Fruit fly (Drosophila melanogaster): ENCODE measurements around the gene Jwa.
A peak's percentile ranks its signal among the peaks of the same experiment; 100 is the strongest.

Jwa gene

dm6 chr2L:18719583-18719982 is 14.1 kb upstream of the Jwa start:
- TF ChIP-seq CTCF (optimal IDR thresholded peaks at IDR 0.05): no peak
- no peak for TF ChIP-seq CG8478 (optimal IDR thresholded peaks at IDR 0.05)

- TF ChIP-seq CG8478 (optimal IDR thresholded peaks at IDR 0.05) (no peak), CTCF (optimal IDR thresholded peaks at IDR 0.05) (no peak)
These were observed 12.0 kb upstream of the Jwa start for dm6 chr2L:18717365-18718011.

- TF ChIP-seq CG8478 (optimal IDR thresholded peaks at IDR 0.05) (no peak), CTCF (optimal IDR thresholded peaks at IDR 0.05) (peak in 1 of 2 experiments; percentile 63)
These were observed 8.6 kb upstream of the Jwa start for dm6 chr2L:18714086-18714485.

dm6 chr2L:18713686-18714085 is 8.2 kb upstream of the Jwa start, which contains the start of gene Irk3:
Gene Irk3 (minus strand): TSS chr2L:18713748.
- TF ChIP-seq CTCF (optimal IDR thresholded peaks at IDR 0.05): no peak
- TF ChIP-seq CG8478 (optimal IDR thresholded peaks at IDR 0.05): no peak

dm6 chr2L:18708239-18708891 is 2.9 kb upstream of the Jwa start, which contains the start of the genes Faf2 and Grip71:
Gene Faf2 (minus strand): TSS chr2L:18708688.
Gene Grip71 (plus strand): TSS chr2L:18708846.
- no peak for TF ChIP-seq CG8478 (optimal IDR thresholded peaks at IDR 0.05)
- TF ChIP-seq CTCF (optimal IDR thresholded peaks at IDR 0.05): no peak

- TF ChIP-seq CTCF (optimal IDR thresholded peaks at IDR 0.05): no peak
- TF ChIP-seq CG8478 (optimal IDR thresholded peaks at IDR 0.05): no peak
These were observed 2.3 kb upstream of the Jwa start for dm6 chr2L:18707844-18708238.

- TF ChIP-seq CG8478 (optimal IDR thresholded peaks at IDR 0.05): no peak
- no peak for TF ChIP-seq CTCF (optimal IDR thresholded peaks at IDR 0.05)
These were observed 2.6 kb downstream of the Jwa start, which contains the start of the genes CG10376 and CG10343 for dm6 chr2L:18702721-18703488. Gene CG10376 (minus strand): TSS chr2L:18703105. Gene CG10343 (plus strand): TSS chr2L:18703473.

- TF ChIP-seq CTCF (optimal IDR thresholded peaks at IDR 0.05): no peak
- TF ChIP-seq CG8478 (optimal IDR thresholded peaks at IDR 0.05): no peak
These were observed 6.9 kb downstream of the Jwa start, which contains the start of gene CG10341 for dm6 chr2L:18698559-18699130. Gene CG10341 (plus strand): TSS chr2L:18698714.

dm6 chr2L:18695404-18695804 is 10.1 kb downstream of the Jwa start, which contains the start of the genes CG10383 and CG10338:
Gene CG10383 (minus strand): TSS chr2L:18695602.
Gene CG10338 (plus strand): TSS chr2L:18695664.
- TF ChIP-seq CTCF (optimal IDR thresholded peaks at IDR 0.05) (no peak), CG8478 (optimal IDR thresholded peaks at IDR 0.05) (no peak)

- TF ChIP-seq CTCF (optimal IDR thresholded peaks at IDR 0.05) (no peak), CG8478 (optimal IDR thresholded peaks at IDR 0.05) (no peak)
These were observed 10.8 kb downstream of the Jwa start for dm6 chr2L:18694724-18695105.

dm6 chr2L:18693877-18694723 is 11.4 kb downstream of the Jwa start:
- no peak for TF ChIP-seq CTCF (optimal IDR thresholded peaks at IDR 0.05)
- no peak for TF ChIP-seq CG8478 (optimal IDR thresholded peaks at IDR 0.05)

dm6 chr2L:18689376-18689775 is 16.1 kb downstream of the Jwa start, which contains the start of gene CG10336:
Gene CG10336 (plus strand): TSS chr2L:18689528.
- TF ChIP-seq CTCF (optimal IDR thresholded peaks at IDR 0.05) (no peak), CG8478 (optimal IDR thresholded peaks at IDR 0.05) (no peak)

dm6 chr2L:18688646-18689296 is 16.7 kb downstream of the Jwa start, which contains the start of gene msl-1:
Gene msl-1 (minus strand): TSS chr2L:18688800.
- no peak for TF ChIP-seq CG8478 (optimal IDR thresholded peaks at IDR 0.05)
- TF ChIP-seq CTCF (optimal IDR thresholded peaks at IDR 0.05): peak; percentile 36 to 46
